Worm (Caenorhabditis elegans): ENCODE data around the gene fbxa-113.

ce11 chrV:20234439-20234838 is 31.3 kb downstream of the fbxa-113 start:
- TF ChIP-seq klf-2 (GFP tag; conservative IDR thresholded peaks at IDR 0.05) (no peak), med-1 (GFP tag; optimal IDR thresholded peaks at IDR 0.05; ENCODE audit: insufficient read depth) (no peak), ztf-23 (GFP tag; IDR thresholded peaks at IDR 0.05) (no peak), tab-1 (GFP tag; IDR thresholded peaks at IDR 0.05) (no peak)
